Fruit fly (Drosophila melanogaster) whole organism, embryonic: Measurements from ENCODE around the gene CG42395.

Experiments
- Atf3 ChIP-seq: fragments of 200-800 bp; sonication (Bioruptor generic); optimal IDR thresholded peaks from 3 replicates; lab custom pipeline; 2016; ENCODE audit warnings: missing biosample characterization, missing genetic modification characterization
- Blimp-1 ChIP-seq: fragments of 200-800 bp; sonication (Bioruptor generic); optimal IDR thresholded peaks from 3 replicates; lab custom pipeline; 2018; ENCODE audit warnings: missing biosample characterization, missing genetic modification characterization, mild to moderate bottlenecking, moderate library complexity, missing genetic modification reagents
- BtbVII ChIP-seq: fragments of 200-800 bp; sonication (Bioruptor generic); optimal IDR thresholded peaks from 3 replicates; lab custom pipeline; 2017; ENCODE audit warnings: missing biosample characterization, mild to moderate bottlenecking, missing genetic modification characterization
- CG10959 ChIP-seq: fragments of 200-800 bp; sonication (Bioruptor generic); IDR thresholded peaks from 2 replicates; pipeline ENCODE4 v1.3.6; 2022; ENCODE audit warnings: missing biosample characterization, missing genetic modification characterization
- CG13775 ChIP-seq: fragments of 200-800 bp; sonication (Bioruptor generic); optimal IDR thresholded peaks from 3 replicates; lab custom pipeline; 2017; ENCODE audit warnings: missing biosample characterization, mild to moderate bottlenecking, missing genetic modification characterization
- CG14965 ChIP-seq: fragments of 200-800 bp; sonication (Bioruptor generic); optimal IDR thresholded peaks from 2 replicates; lab custom pipeline; 2016; ENCODE audit warnings: missing biosample characterization, missing genetic modification characterization, borderline replicate concordance
- CG15011 ChIP-seq: fragments of 200-800 bp; sonication (Bioruptor generic); optimal IDR thresholded peaks from 3 replicates; lab custom pipeline; 2018; ENCODE audit warnings: missing biosample characterization, mild to moderate bottlenecking, missing genetic modification characterization
- CG15514 ChIP-seq: fragments of 200-800 bp; sonication (Bioruptor generic); optimal IDR thresholded peaks from 3 replicates; lab custom pipeline; 2017; ENCODE audit warnings: missing biosample characterization, missing genetic modification characterization, mild to moderate bottlenecking, moderate library complexity, missing genetic modification reagents
- CG15601 ChIP-seq: fragments of 200-800 bp; sonication (Bioruptor generic); optimal IDR thresholded peaks from 3 replicates; lab custom pipeline; 2019; ENCODE audit warnings: missing biosample characterization, mild to moderate bottlenecking, missing genetic modification characterization, moderate library complexity
- CG1602 ChIP-seq: fragments of 200-800 bp; sonication (Bioruptor generic); optimal IDR thresholded peaks from 3 replicates; lab custom pipeline; 2016; ENCODE audit warnings: missing biosample characterization, missing genetic modification characterization
- CG17186 ChIP-seq: fragments of 200-800 bp; sonication (Bioruptor generic); optimal IDR thresholded peaks from 3 replicates; lab custom pipeline; 2017; ENCODE audit warnings: missing biosample characterization, missing genetic modification reagents, missing genetic modification characterization
- CG17612 ChIP-seq: fragments of 200-800 bp; sonication (Bioruptor generic); IDR thresholded peaks from 2 replicates; pipeline ENCODE4 v1.3.6; 2022; ENCODE audit warnings: missing biosample characterization, missing genetic modification characterization
- CG2120 ChIP-seq: fragments of 200-800 bp; sonication (Bioruptor generic); optimal IDR thresholded peaks from 3 replicates; lab custom pipeline; 2016; ENCODE audit warnings: missing biosample characterization, missing genetic modification characterization
- CG30431 ChIP-seq: fragments of 200-800 bp; sonication (Bioruptor generic); optimal IDR thresholded peaks from 2 replicates; lab custom pipeline; 2017; ENCODE audit warnings: missing biosample characterization, missing genetic modification characterization
- CG3281 ChIP-seq: fragments of 200-800 bp; sonication (Bioruptor generic); optimal IDR thresholded peaks from 3 replicates; lab custom pipeline; 2017; ENCODE audit warnings: missing biosample characterization, mild to moderate bottlenecking, missing genetic modification characterization
- CG3847 ChIP-seq: fragments of 200-800 bp; sonication (Bioruptor generic); IDR thresholded peaks from 2 replicates; pipeline ENCODE4 v1.3.6; 2022; ENCODE audit warnings: missing biosample characterization, missing genetic modification characterization
- CG4404 ChIP-seq: fragments of 200-800 bp; sonication (Bioruptor generic); IDR thresholded peaks from 2 replicates; pipeline ENCODE4 v1.3.6; 2022; ENCODE audit warnings: missing biosample characterization, missing genetic modification characterization
- CG4424 ChIP-seq: fragments of 200-800 bp; sonication (Bioruptor generic); optimal IDR thresholded peaks from 3 replicates; lab custom pipeline; 2016; ENCODE audit warnings: missing biosample characterization, missing genetic modification characterization
- CG6683 ChIP-seq: fragments of 200-800 bp; sonication (Bioruptor generic); optimal IDR thresholded peaks from 2 replicates; lab custom pipeline; 2017; ENCODE audit warnings: missing biosample characterization, mild to moderate bottlenecking, missing genetic modification characterization, missing genetic modification reagents
- CG6689 ChIP-seq: fragments of 200-800 bp; sonication (Bioruptor generic); IDR thresholded peaks from 2 replicates; pipeline ENCODE4 v1.3.6; 2022; ENCODE audit warnings: missing biosample characterization, missing genetic modification characterization
- CG7271 ChIP-seq: fragments of 200-800 bp; sonication (Bioruptor generic); optimal IDR thresholded peaks from 2 replicates; lab custom pipeline; 2018; ENCODE audit warnings: missing biosample characterization, mild to moderate bottlenecking, missing genetic modification characterization, moderate library complexity
- CG7372 ChIP-seq: fragments of 200-800 bp; sonication (Bioruptor generic); IDR thresholded peaks from 2 replicates; pipeline ENCODE4 v1.3.6; 2022; ENCODE audit warnings: missing biosample characterization, missing genetic modification characterization
- CG7745 ChIP-seq: fragments of 200-800 bp; sonication (Bioruptor generic); optimal IDR thresholded peaks from 2 replicates; lab custom pipeline; 2018; ENCODE audit warnings: missing biosample characterization, mild to moderate bottlenecking, missing genetic modification characterization, moderate library complexity
- CG8281 ChIP-seq: fragments of 200-800 bp; sonication (Bioruptor generic); optimal IDR thresholded peaks from 2 replicates; lab custom pipeline; 2018; ENCODE audit warnings: missing biosample characterization, mild to moderate bottlenecking, missing genetic modification characterization, moderate library complexity
- CG9727 ChIP-seq: fragments of 200-800 bp; sonication (Bioruptor generic); optimal IDR thresholded peaks from 3 replicates; lab custom pipeline; 2017; ENCODE audit warnings: missing biosample characterization, mild to moderate bottlenecking, missing genetic modification characterization
- Camta ChIP-seq: fragments of 200-800 bp; sonication (Bioruptor generic); optimal IDR thresholded peaks from 2 replicates; lab custom pipeline; 2016; ENCODE audit warnings: missing biosample characterization, missing genetic modification characterization
- Eip74EF ChIP-seq, 2 experiments: fragments of 200-800 bp in 1 of 2; fragments of >200 bp in 1 of 2; sonication (Bioruptor generic) in 1 of 2; optimal IDR thresholded peaks; 2 replicates each; lab custom pipeline; 2017 to 2019; ENCODE audit warnings: missing biosample characterization in 2 of 2, missing genetic modification characterization in 2 of 2, mild to moderate bottlenecking in 1 of 2, moderate library complexity in 1 of 2
- Ets65A ChIP-seq: fragments of 200-800 bp; sonication (Bioruptor generic); peaks from one replicate; lab custom pipeline; 2016; ENCODE audit warnings: missing biosample characterization, missing genetic modification characterization
- MTF-1 ChIP-seq: fragments of 200-800 bp; sonication (Bioruptor generic); optimal IDR thresholded peaks from 2 replicates; lab custom pipeline; 2018; ENCODE audit warnings: missing biosample characterization, mild to moderate bottlenecking, missing genetic modification characterization, borderline replicate concordance
- Mrtf ChIP-seq: fragments of 200-800 bp; sonication (Bioruptor generic); IDR thresholded peaks from 3 replicates; pipeline ENCODE4 v1.3.6; 2022; ENCODE audit warnings: missing biosample characterization, missing genetic modification characterization
- Myb ChIP-seq: fragments of 200-800 bp; sonication (Bioruptor generic); optimal IDR thresholded peaks from 2 replicates; lab custom pipeline; 2016; ENCODE audit warnings: missing biosample characterization, missing genetic modification characterization
- NC2α ChIP-seq: fragments of 200-800 bp; sonication (Bioruptor generic); optimal IDR thresholded peaks from 2 replicates; lab custom pipeline; 2016; ENCODE audit warnings: missing biosample characterization, missing genetic modification characterization
- PHDP ChIP-seq: fragments of 200-800 bp; sonication (Bioruptor generic); optimal IDR thresholded peaks from 3 replicates; lab custom pipeline; 2018; ENCODE audit warnings: missing biosample characterization, mild to moderate bottlenecking, missing genetic modification characterization, moderate library complexity
- Stat92E ChIP-seq, 3 experiments: fragments of >200 bp in 2 of 3; fragments of 200-800 bp in 1 of 3; sonication (Bioruptor generic) in 1 of 3; optimal IDR thresholded peaks; 2 replicates each; lab custom pipeline; 2017 to 2019; ENCODE audit warnings: missing biosample characterization in 3 of 3, missing genetic modification characterization in 3 of 3, mild to moderate bottlenecking in 1 of 3, moderate library complexity in 1 of 3
- ac ChIP-seq: fragments of 200-800 bp; sonication (Bioruptor generic); optimal IDR thresholded peaks from 3 replicates; lab custom pipeline; 2017; ENCODE audit warnings: missing biosample characterization, mild to moderate bottlenecking, missing genetic modification characterization
- ap ChIP-seq: fragments of 200-800 bp; sonication (Bioruptor generic); IDR thresholded peaks from 2 replicates; pipeline ENCODE4 v1.3.6; 2022; ENCODE audit warnings: missing biosample characterization, missing genetic modification characterization
- bowl ChIP-seq: fragments of 200-800 bp; sonication (Bioruptor generic); IDR thresholded peaks from 2 replicates; pipeline ENCODE4 v1.3.6; 2022; ENCODE audit warnings: missing biosample characterization, missing genetic modification characterization
- croc ChIP-seq: fragments of 200-800 bp; sonication (Bioruptor generic); conservative IDR thresholded peaks from 3 replicates; pipeline ENCODE4 v1.3.6; 2022; ENCODE audit warnings: missing biosample characterization, missing genetic modification characterization
- crol ChIP-seq: fragments of 200-800 bp; sonication (Bioruptor generic); IDR thresholded peaks from 2 replicates; pipeline ENCODE4 v1.3.6; 2022; ENCODE audit warnings: missing biosample characterization, missing genetic modification characterization
- exex ChIP-seq: fragments of 200-800 bp; sonication (Bioruptor generic); optimal IDR thresholded peaks from 4 replicates; lab custom pipeline; 2018; ENCODE audit warnings: missing biosample characterization, mild to moderate bottlenecking, missing genetic modification characterization, moderate library complexity
- gcm2 ChIP-seq: fragments of 200-800 bp; sonication (Bioruptor generic); optimal IDR thresholded peaks from 2 replicates; lab custom pipeline; 2016; ENCODE audit warnings: missing biosample characterization, missing genetic modification characterization
- klu ChIP-seq: fragments of 200-800 bp; sonication (Bioruptor generic); IDR thresholded peaks from 2 replicates; pipeline ENCODE4 v1.3.6; 2022; ENCODE audit warnings: missing biosample characterization, missing genetic modification characterization
- mam ChIP-seq: fragments of 200-800 bp; sonication (Bioruptor generic); optimal IDR thresholded peaks from 3 replicates; lab custom pipeline; 2016; ENCODE audit warnings: missing biosample characterization, missing genetic modification characterization
- org-1 ChIP-seq: fragments of 200-800 bp; sonication (Bioruptor generic); optimal IDR thresholded peaks from 2 replicates; lab custom pipeline; 2017; ENCODE audit warnings: missing biosample characterization, missing genetic modification characterization
- row ChIP-seq: fragments of 200-800 bp; sonication (Bioruptor generic); IDR thresholded peaks from 3 replicates; pipeline ENCODE4 v1.3.6; 2022; ENCODE audit warnings: missing biosample characterization, missing genetic modification characterization
- sisA ChIP-seq: fragments of 200-800 bp; sonication (Bioruptor generic); IDR thresholded peaks from 2 replicates; pipeline ENCODE4 v1.3.6; 2022; ENCODE audit warnings: missing biosample characterization, missing genetic modification characterization
- slbo ChIP-seq: fragments of 200-800 bp; sonication (Bioruptor generic); IDR thresholded peaks from 2 replicates; pipeline ENCODE4 v1.3.6; 2022; ENCODE audit warnings: missing biosample characterization, missing genetic modification characterization
- slp2 ChIP-seq: fragments of 200-800 bp; sonication (Bioruptor generic); optimal IDR thresholded peaks from 2 replicates; lab custom pipeline; 2016; ENCODE audit warnings: missing biosample characterization, missing genetic modification characterization
- so ChIP-seq: fragments of 200-800 bp; sonication (Bioruptor generic); IDR thresholded peaks from 3 replicates; pipeline ENCODE4 v1.3.6; 2022; ENCODE audit warnings: missing biosample characterization, missing genetic modification characterization
- tup ChIP-seq: fragments of 200-800 bp; sonication (Bioruptor generic); optimal IDR thresholded peaks from 2 replicates; lab custom pipeline; 2016; ENCODE audit warnings: missing biosample characterization, mild to moderate bottlenecking, missing genetic modification characterization, moderate library complexity
- z ChIP-seq: fragments of 200-800 bp; sonication (Bioruptor generic); IDR thresholded peaks from 3 replicates; pipeline ENCODE4 v1.3.6; 2022; ENCODE audit warnings: missing biosample characterization, missing genetic modification characterization

CG42395 gene

dm6 chrX:9582659-9583317 is 6.7 kb upstream of the CG42395 start (continued):
- TF ChIP-seq CG7372 (GFP tag; lab: Robert Waterston, UW) (no peak), Atf3 (GFP tag; lab: Kevin White, UChicago) (no peak), CG10959 (no peak), CG15514 (no peak), org-1 (GFP tag; lab: Kevin White, UChicago) (peak; percentile 31), CG4404 (GFP tag; lab: Robert Waterston, UW) (no peak), CG4424 (GFP tag; lab: Kevin White, UChicago) (no peak), CG14965 (GFP tag; lab: Kevin White, UChicago) (no peak), CG1602 (no peak), Myb (GFP tag; lab: Kevin White, UChicago) (no peak), Ets65A (GFP tag; lab: Kevin White, UChicago) (no peak), ac (GFP tag; lab: Kevin White, UChicago) (no peak), CG9727 (GFP tag; lab: Kevin White, UChicago) (peak; percentile 25), CG15601 (no peak), CG3847 (GFP tag; lab: Robert Waterston, UW) (no peak), CG7271 (tag; lab: Kevin White, UChicago) (no peak), CG8281 (peak; percentile 10), Camta (GFP tag; lab: Kevin White, UChicago) (no peak), CG2120 (GFP tag; lab: Kevin White, UChicago) (peak; percentile 69), row (GFP tag; lab: Robert Waterston, UW) (peak; percentile 29; the same call in 1 of the 3 replicates), Stat92E (GFP tag; optimal IDR thresholded peaks at IDR 0.05; lab: Kevin White, UChicago) (no peak), CG7745 (tag; lab: Kevin White, UChicago) (no peak), gcm2 (GFP tag; lab: Kevin White, UChicago) (no peak), sisA (GFP tag; lab: Robert Waterston, UW) (no peak), CG6689 (GFP tag; lab: Robert Waterston, UW) (no peak), slp2 (no peak), CG6683 (no peak), croc (GFP tag; lab: Robert Waterston, UW) (no peak), CG30431 (GFP tag; lab: Kevin White, UChicago) (no peak), Blimp-1 (no peak), ap (no peak), CG13775 (GFP tag; lab: Kevin White, UChicago) (peak; percentile 7), Eip74EF (GFP tag; optimal IDR thresholded peaks at IDR 0.05; lab: Kevin White, UChicago) (no peak), MTF-1 (GFP tag; lab: Kevin White, UChicago) (no peak), CG17186 (GFP tag; lab: Kevin White, UChicago) (no peak), Mrtf (GFP tag; lab: Robert Waterston, UW) (no peak), CG15011 (GFP tag; lab: Kevin White, UChicago) (peak; percentile 36), z (GFP tag; lab: Robert Waterston, UW) (no peak), so (GFP tag; lab: Robert Waterston, UW) (no peak), NC2α (no peak), slbo (GFP tag; lab: Robert Waterston, UW) (peak; percentile 33), exex (tag; lab: Kevin White, UChicago) (peak; percentile 72), BtbVII (no peak), crol (peak; percentile 68), CG17612 (GFP tag; lab: Robert Waterston, UW) (no peak), PHDP (tag; lab: Kevin White, UChicago) (peak; percentile 38), klu (GFP tag; lab: Robert Waterston, UW) (no peak), mam (GFP tag; lab: Kevin White, UChicago) (no peak), bowl (GFP tag; lab: Robert Waterston, UW) (no peak), tup (GFP tag; lab: Kevin White, UChicago) (no peak), CG3281 (GFP tag; lab: Kevin White, UChicago) (peak; percentile 70)
